Worm (Caenorhabditis elegans) whole organism, midembryonic: Measurements from ENCODE around the gene haf-2.

Experiments used
- T22C8.4 ChIP-seq: fragments of 200-800 bp; sonication (Bioruptor generic); IDR thresholded peaks from 2 replicates; pipeline ENCODE4 v1.3.6; 2022; ENCODE audit warnings: missing genetic modification characterization, missing compliant biosample characterization
- cog-1 ChIP-seq: sonication (generic microtip); optimal IDR thresholded peaks from 2 replicates; lab custom pipeline; 2016; ENCODE audit warnings: missing genetic modification characterization, missing compliant biosample characterization
- flt-1 ChIP-seq: fragments of 200-800 bp; sonication (Bioruptor generic); IDR thresholded peaks from 2 replicates; pipeline ENCODE4 v1.3.6; 2022; ENCODE audit warnings: missing genetic modification characterization, missing compliant biosample characterization
- klf-2 ChIP-seq: fragments of 200-800 bp; sonication (Bioruptor generic); conservative IDR thresholded peaks from 2 replicates; pipeline ENCODE4 v1.3.6; 2022; ENCODE audit warnings: missing genetic modification reagents, missing genetic modification characterization, missing compliant biosample characterization
- med-1 ChIP-seq: sonication (generic microtip); optimal IDR thresholded peaks from 2 replicates; lab custom pipeline; 2017; ENCODE audit warnings: missing genetic modification characterization, mild to moderate bottlenecking, missing compliant biosample characterization, antibody characterized with exemption, missing genetic modification reagents; ENCODE audit not compliant: insufficient read depth
- ref-1 ChIP-seq: fragments of 200-800 bp; sonication (Bioruptor generic); conservative IDR thresholded peaks from 2 replicates; pipeline ENCODE4 v1.3.6; 2022; ENCODE audit warnings: missing genetic modification reagents, missing genetic modification characterization, missing compliant biosample characterization
- tab-1 ChIP-seq: fragments of 200-800 bp; sonication (Bioruptor generic); IDR thresholded peaks from 2 replicates; pipeline ENCODE4 v1.3.6; 2022; ENCODE audit warnings: missing genetic modification characterization, missing compliant biosample characterization
- ztf-23 ChIP-seq: fragments of 200-800 bp; sonication (Bioruptor generic); IDR thresholded peaks from 2 replicates; pipeline ENCODE4 v1.3.6; 2022; ENCODE audit warnings: missing genetic modification reagents, missing genetic modification characterization, missing compliant biosample characterization
- ztf-29 ChIP-seq: fragments of 200-800 bp; sonication (Bioruptor generic); IDR thresholded peaks from 2 replicates; pipeline ENCODE4 v1.3.6; 2022; ENCODE audit warnings: missing genetic modification reagents, missing genetic modification characterization, missing compliant biosample characterization

DNA sequence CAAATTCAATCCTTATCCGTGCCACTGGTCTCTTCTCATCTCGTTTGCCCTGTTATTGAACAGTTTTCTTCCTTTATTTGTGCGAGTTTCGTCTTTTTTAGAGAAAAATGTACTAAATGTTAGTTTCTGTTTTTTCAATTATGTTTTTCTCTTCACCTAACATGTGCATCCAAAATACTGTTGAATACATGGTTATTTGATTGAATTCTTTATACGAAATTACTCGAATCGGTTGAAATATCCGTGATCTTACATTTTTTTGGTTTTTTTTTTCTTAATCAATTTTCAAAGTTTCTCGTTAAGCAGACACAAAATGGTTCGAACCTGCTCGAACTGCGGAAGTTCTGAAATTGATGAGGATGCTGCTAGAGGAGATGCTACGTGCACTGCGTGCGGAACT lies 50.7 kb downstream of the haf-2 start, which contains the start of gene brf-1:
- TF ChIP-seq tab-1 (no peak), flt-1 (no peak), klf-2 (GFP tag; lab: Robert Waterston, UW) (no peak), ztf-29 (GFP tag; lab: Robert Waterston, UW) (no peak), ref-1 (GFP tag; lab: Robert Waterston, UW) (no peak), T22C8.4 (GFP tag; lab: Robert Waterston, UW) (no peak), med-1 (GFP tag; lab: Kevin White, UChicago) (no peak), ztf-23 (GFP tag; lab: Robert Waterston, UW) (no peak), cog-1 (no peak)
